Fruit fly (Drosophila melanogaster): ENCODE measurements around the gene tho2.
A peak's percentile ranks its signal among the peaks of the same experiment; 100 is the strongest.

Gene tho2

dm6 chr2L:2166958-2167707 is 22.1 kb upstream of the tho2 start:
- TF ChIP-seq CTCF (optimal IDR thresholded peaks at IDR 0.05) = no peak
- no peak for TF ChIP-seq CG8478 (optimal IDR thresholded peaks at IDR 0.05)

dm6 chr2L:2165864-2166263 is 20.9 kb upstream of the tho2 start:
- TF ChIP-seq CTCF (optimal IDR thresholded peaks at IDR 0.05) = no peak
- TF ChIP-seq CG8478 (optimal IDR thresholded peaks at IDR 0.05) = no peak

dm6 chr2L:2165238-2165577 is 20.2 kb upstream of the tho2 start:
- no peak for TF ChIP-seq CTCF (optimal IDR thresholded peaks at IDR 0.05)
- TF ChIP-seq CG8478 (optimal IDR thresholded peaks at IDR 0.05) = no peak

dm6 chr2L:2164520-2165237 is 19.7 kb upstream of the tho2 start:
- TF ChIP-seq CTCF (optimal IDR thresholded peaks at IDR 0.05) (no peak), CG8478 (optimal IDR thresholded peaks at IDR 0.05) (no peak)

dm6 chr2L:2163568-2163953 is 18.6 kb upstream of the tho2 start:
- TF ChIP-seq CTCF (optimal IDR thresholded peaks at IDR 0.05) = no peak
- no peak for TF ChIP-seq CG8478 (optimal IDR thresholded peaks at IDR 0.05)

- no peak for TF ChIP-seq CG8478 (optimal IDR thresholded peaks at IDR 0.05)
- TF ChIP-seq CTCF (optimal IDR thresholded peaks at IDR 0.05) = no peak
Observed at dm6 chr2L:2162729-2163567, 18.0 kb upstream of the tho2 start.

- TF ChIP-seq CTCF (optimal IDR thresholded peaks at IDR 0.05) (no peak), CG8478 (optimal IDR thresholded peaks at IDR 0.05) (no peak)
Observed at dm6 chr2L:2162281-2162680, 17.3 kb upstream of the tho2 start.

dm6 chr2L:2161244-2162243 is 16.6 kb upstream of the tho2 start:
- TF ChIP-seq CG8478 (optimal IDR thresholded peaks at IDR 0.05) (no peak), CTCF (optimal IDR thresholded peaks at IDR 0.05) (no peak)

- TF ChIP-seq CG8478 (optimal IDR thresholded peaks at IDR 0.05) (no peak), CTCF (optimal IDR thresholded peaks at IDR 0.05) (no peak)
Observed at dm6 chr2L:2155453-2155852, 10.5 kb upstream of the tho2 start, which contains the start of gene CG15382. TSS of gene CG15382 (plus strand) at chr2L:2155753.

- TF ChIP-seq CG8478 (optimal IDR thresholded peaks at IDR 0.05) (no peak), CTCF (optimal IDR thresholded peaks at IDR 0.05) (peak in 1 of 2 experiments; percentile 19)
Observed at dm6 chr2L:2151544-2152290, 6.7 kb upstream of the tho2 start, which contains the start of gene AIF. TSS of gene AIF (plus strand) at chr2L:2151754.

- TF ChIP-seq CG8478 (optimal IDR thresholded peaks at IDR 0.05) = no peak
- no peak for TF ChIP-seq CTCF (optimal IDR thresholded peaks at IDR 0.05)
Observed at dm6 chr2L:2147208-2147607, 2.2 kb upstream of the tho2 start, which contains the start of the genes CG11723 and Tbcd. TSS of gene CG11723 (minus strand) at chr2L:2147275. TSS of gene Tbcd (plus strand) at chr2L:2147518.

dm6 chr2L:2133009-2133408 is 12.0 kb downstream of the tho2 start:
- no peak for TF ChIP-seq CTCF (optimal IDR thresholded peaks at IDR 0.05)
- no peak for TF ChIP-seq CG8478 (optimal IDR thresholded peaks at IDR 0.05)

- no peak for TF ChIP-seq CG8478 (optimal IDR thresholded peaks at IDR 0.05)
- no peak for TF ChIP-seq CTCF (optimal IDR thresholded peaks at IDR 0.05)
Observed at dm6 chr2L:2132215-2132614, 12.8 kb downstream of the tho2 start.
